Worm (Caenorhabditis elegans) whole organism, late embryonic: Measurements from ENCODE around the gene irld-9.

Experiments used
- F13H6.1 ChIP-seq: sonication (generic microtip); optimal IDR thresholded peaks from 2 replicates; lab custom pipeline; 2016; ENCODE audit warnings: missing genetic modification characterization, missing compliant biosample characterization
- ceh-2 ChIP-seq: sonication (generic microtip); optimal IDR thresholded peaks from 2 replicates; lab custom pipeline; 2016; ENCODE audit warnings: missing genotype, missing genetic modification characterization, missing compliant biosample characterization
- ceh-24 ChIP-seq: sonication (generic microtip); optimal IDR thresholded peaks from 2 replicates; lab custom pipeline; 2016; ENCODE audit warnings: mild to moderate bottlenecking, missing genetic modification characterization, missing compliant biosample characterization
- dmd-4 ChIP-seq: sonication (generic microtip); optimal IDR thresholded peaks from 2 replicates; lab custom pipeline; 2016; ENCODE audit warnings: borderline replicate concordance, missing genetic modification characterization, missing compliant biosample characterization
- gmeb-2 ChIP-seq: sonication (generic microtip); optimal IDR thresholded peaks from 2 replicates; lab custom pipeline; 2016; ENCODE audit warnings: missing genetic modification characterization, inconsistent platforms, missing compliant biosample characterization
- hlh-13 ChIP-seq: fragments of 200-800 bp; sonication (Bioruptor generic); optimal IDR thresholded peaks from 2 replicates; lab custom pipeline; 2018; ENCODE audit warnings: mild to moderate bottlenecking, missing genetic modification characterization, missing compliant biosample characterization
- hlh-30 ChIP-seq: sonication (generic microtip); optimal IDR thresholded peaks from 2 replicates; lab custom pipeline; 2017; ENCODE audit warnings: antibody characterized with exemption, missing genetic modification characterization, missing compliant biosample characterization; ENCODE audit not compliant: insufficient read depth
- lin-11 ChIP-seq: fragments of 200-800 bp; sonication (Bioruptor generic); optimal IDR thresholded peaks from 2 replicates; lab custom pipeline; 2018; ENCODE audit warnings: mild to moderate bottlenecking, missing genetic modification characterization, missing compliant biosample characterization
- nfya-1 ChIP-seq: sonication (generic microtip); optimal IDR thresholded peaks from 2 replicates; lab custom pipeline; 2017; ENCODE audit warnings: missing genetic modification characterization, mild to moderate bottlenecking, missing compliant biosample characterization, antibody characterized with exemption, moderate library complexity
- nhr-11 ChIP-seq: fragments of 150-350 bp; optimal IDR thresholded peaks from 2 replicates; lab custom pipeline; 2014; ENCODE audit warnings: missing biosample characterization, missing genetic modification characterization
- pat-9 ChIP-seq: fragments of 200-800 bp; sonication (Bioruptor generic); optimal IDR thresholded peaks from 2 replicates; lab custom pipeline; 2018; ENCODE audit warnings: mild to moderate bottlenecking, missing genetic modification characterization, moderate library complexity, missing compliant biosample characterization
- pha-2 ChIP-seq: sonication (generic microtip); optimal IDR thresholded peaks from 2 replicates; lab custom pipeline; 2017; ENCODE audit warnings: mild to moderate bottlenecking, missing genetic modification characterization, missing compliant biosample characterization
- pha-4 ChIP-seq: fragments of 150-350 bp; optimal IDR thresholded peaks from 2 replicates; lab custom pipeline; 2018; ENCODE audit warnings: missing biosample characterization, missing genetic modification reagents, missing genetic modification characterization

- TF ChIP-seq gmeb-2 (tag; lab: Kevin White, UChicago) = no peak
- no peak for TF ChIP-seq pha-2 (tag; lab: Kevin White, UChicago)
- no peak for TF ChIP-seq F13H6.1 (tag; lab: Kevin White, UChicago)
- TF ChIP-seq nhr-11 (tag; lab: Kevin White, UChicago) = no peak
- no peak for TF ChIP-seq pha-4 (tag; lab: Kevin White, UChicago)
- no peak for TF ChIP-seq pat-9 (tag; lab: Kevin White, UChicago)
- no peak for TF ChIP-seq hlh-30 (tag; lab: Kevin White, UChicago)
- TF ChIP-seq ceh-2 (tag; lab: Kevin White, UChicago) = no peak
- TF ChIP-seq nfya-1 (tag; lab: Kevin White, UChicago) = no peak
- no peak for TF ChIP-seq dmd-4
- no peak for TF ChIP-seq lin-11
- TF ChIP-seq ceh-24 (tag; lab: Kevin White, UChicago) = no peak
- no peak for TF ChIP-seq hlh-13 (GFP tag; lab: Kevin White, UChicago)
Observed at ce11 chrII:1706385-1706784, 32.4 kb downstream of the irld-9 start, which contains the start of gene sdz-18.
